Fruit fly (Drosophila melanogaster) whole organism, embryonic: Measurements from ENCODE around the gene Atg5.

Experiments
- Bgb ChIP-seq: fragments of 200-800 bp; sonication (Bioruptor generic); IDR thresholded peaks from 2 replicates; pipeline ENCODE4 v1.3.6; 2022; ENCODE audit warnings: missing biosample characterization, missing genetic modification characterization; ENCODE audit not compliant: partially characterized antibody
- CG11093 ChIP-seq: fragments of 200-800 bp; sonication (Bioruptor generic); IDR thresholded peaks from 3 replicates; pipeline ENCODE4 v1.3.6; 2022; ENCODE audit warnings: missing biosample characterization, missing genetic modification characterization
- CG11723 ChIP-seq: fragments of 200-800 bp; sonication (Bioruptor generic); optimal IDR thresholded peaks from 2 replicates; lab custom pipeline; 2017; ENCODE audit warnings: missing biosample characterization, mild to moderate bottlenecking, missing genetic modification characterization
- CG12391 ChIP-seq: fragments of 200-800 bp; sonication (Bioruptor generic); optimal IDR thresholded peaks from 3 replicates; lab custom pipeline; 2018; ENCODE audit warnings: missing biosample characterization, mild to moderate bottlenecking, missing genetic modification characterization, moderate library complexity
- CG17612 ChIP-seq: fragments of 200-800 bp; sonication (Bioruptor generic); IDR thresholded peaks from 2 replicates; pipeline ENCODE4 v1.3.6; 2022; ENCODE audit warnings: missing biosample characterization, missing genetic modification characterization
- CG17829 ChIP-seq: fragments of 200-800 bp; optimal IDR thresholded peaks from 2 replicates; lab custom pipeline; 2019; ENCODE audit warnings: missing biosample characterization, mild to moderate bottlenecking, missing genetic modification characterization, moderate library complexity
- CG18764 ChIP-seq: fragments of 200-800 bp; sonication (Bioruptor generic); optimal IDR thresholded peaks from 3 replicates; lab custom pipeline; 2016; ENCODE audit warnings: missing biosample characterization, missing genetic modification characterization
- CG2712 ChIP-seq: fragments of 200-800 bp; optimal IDR thresholded peaks from 3 replicates; lab custom pipeline; 2019; ENCODE audit warnings: missing biosample characterization, mild to moderate bottlenecking, missing genetic modification characterization, moderate library complexity
- CG30020 ChIP-seq: fragments of 200-800 bp; optimal IDR thresholded peaks from 2 replicates; lab custom pipeline; 2019; ENCODE audit warnings: missing biosample characterization, mild to moderate bottlenecking, missing genetic modification characterization, moderate library complexity
- CG3726 ChIP-seq: fragments of 200-800 bp; sonication (Bioruptor generic); IDR thresholded peaks from 3 replicates; pipeline ENCODE4, ENCODE4 v1.3.6; 2022; ENCODE audit warnings: missing biosample characterization, missing genetic modification characterization
- CG4404 ChIP-seq: fragments of 200-800 bp; sonication (Bioruptor generic); IDR thresholded peaks from 2 replicates; pipeline ENCODE4 v1.3.6; 2022; ENCODE audit warnings: missing biosample characterization, missing genetic modification characterization
- CG6683 ChIP-seq: fragments of 200-800 bp; sonication (Bioruptor generic); optimal IDR thresholded peaks from 2 replicates; lab custom pipeline; 2017; ENCODE audit warnings: missing biosample characterization, mild to moderate bottlenecking, missing genetic modification characterization, missing genetic modification reagents
- CG7271 ChIP-seq: fragments of 200-800 bp; sonication (Bioruptor generic); optimal IDR thresholded peaks from 2 replicates; lab custom pipeline; 2018; ENCODE audit warnings: missing biosample characterization, mild to moderate bottlenecking, missing genetic modification characterization, moderate library complexity
- CG7556 ChIP-seq: fragments of 200-800 bp; sonication (Bioruptor generic); optimal IDR thresholded peaks from 2 replicates; lab custom pipeline; 2017; ENCODE audit warnings: missing biosample characterization, mild to moderate bottlenecking, missing genetic modification characterization
- CG9215 ChIP-seq: fragments of 200-800 bp; sonication (Bioruptor generic); IDR thresholded peaks from 2 replicates; pipeline ENCODE4 v1.3.6; 2022; ENCODE audit warnings: missing biosample characterization, missing genetic modification characterization
- CHES-1-like ChIP-seq: fragments of 200-800 bp; sonication (Bioruptor generic); optimal IDR thresholded peaks from 2 replicates; lab custom pipeline; 2016; ENCODE audit warnings: missing biosample characterization, missing genetic modification characterization
- CTCF ChIP-seq: fragments of 200-800 bp; sonication (Bioruptor generic); optimal IDR thresholded peaks from 2 replicates; lab custom pipeline; 2017; ENCODE audit warnings: missing biosample characterization, mild to moderate bottlenecking, missing genetic modification characterization, moderate library complexity
- Dad ChIP-seq: fragments of 200-800 bp; sonication (Bioruptor generic); optimal IDR thresholded peaks from 3 replicates; lab custom pipeline; 2016; ENCODE audit warnings: missing biosample characterization, missing genetic modification characterization
- Deaf1 ChIP-seq: fragments of 200-800 bp; optimal IDR thresholded peaks from 3 replicates; lab custom pipeline; 2019; ENCODE audit warnings: missing biosample characterization, mild to moderate bottlenecking, missing genetic modification characterization, moderate library complexity
- Dip3 ChIP-seq: fragments of 200-800 bp; sonication (Bioruptor generic); optimal IDR thresholded peaks from 3 replicates; lab custom pipeline; 2016; ENCODE audit warnings: missing biosample characterization, missing genetic modification characterization
- Elba2 ChIP-seq: fragments of 200-800 bp; sonication (Bioruptor generic); optimal IDR thresholded peaks from 3 replicates; lab custom pipeline; 2016; ENCODE audit warnings: missing biosample characterization, missing genetic modification characterization
- Fer1 ChIP-seq: fragments of 200-800 bp; sonication (Bioruptor generic); optimal IDR thresholded peaks from 2 replicates; lab custom pipeline; 2017; ENCODE audit warnings: missing biosample characterization, mild to moderate bottlenecking, missing genetic modification characterization
- Fer3 ChIP-seq: fragments of 200-800 bp; sonication (Bioruptor generic); optimal IDR thresholded peaks from 2 replicates; lab custom pipeline; 2018; ENCODE audit warnings: missing biosample characterization, mild to moderate bottlenecking, missing genetic modification characterization, moderate library complexity
- Hr3 ChIP-seq: fragments of 200-800 bp; sonication (Bioruptor generic); optimal IDR thresholded peaks from 3 replicates; lab custom pipeline; 2016; ENCODE audit warnings: missing biosample characterization, missing genetic modification characterization
- MTF-1 ChIP-seq: fragments of 200-800 bp; sonication (Bioruptor generic); optimal IDR thresholded peaks from 2 replicates; lab custom pipeline; 2018; ENCODE audit warnings: missing biosample characterization, mild to moderate bottlenecking, missing genetic modification characterization, borderline replicate concordance
- Mrtf ChIP-seq: fragments of 200-800 bp; sonication (Bioruptor generic); IDR thresholded peaks from 3 replicates; pipeline ENCODE4 v1.3.6; 2022; ENCODE audit warnings: missing biosample characterization, missing genetic modification characterization
- NC2α ChIP-seq: fragments of 200-800 bp; sonication (Bioruptor generic); optimal IDR thresholded peaks from 2 replicates; lab custom pipeline; 2016; ENCODE audit warnings: missing biosample characterization, missing genetic modification characterization
- Nf-YC ChIP-seq: fragments of 200-800 bp; optimal IDR thresholded peaks from 3 replicates; lab custom pipeline; 2019; ENCODE audit warnings: missing biosample characterization, mild to moderate bottlenecking, missing genetic modification characterization, moderate library complexity
- Sox102F ChIP-seq: fragments of 200-800 bp; sonication (Bioruptor generic); optimal IDR thresholded peaks from 2 replicates; lab custom pipeline; 2018; ENCODE audit warnings: missing biosample characterization, mild to moderate bottlenecking, missing genetic modification characterization, moderate library complexity
- Taf1 ChIP-seq: fragments of 200-800 bp; sonication (Bioruptor generic); IDR thresholded peaks from 2 replicates; pipeline ENCODE4 v1.3.6; 2022; ENCODE audit warnings: missing biosample characterization, missing genetic modification characterization
- ab ChIP-seq: fragments of 200-800 bp; sonication (Bioruptor generic); optimal IDR thresholded peaks from 2 replicates; lab custom pipeline; 2016; ENCODE audit warnings: missing biosample characterization, missing genetic modification characterization
- az2 ChIP-seq: fragments of 200-800 bp; sonication (Bioruptor generic); optimal IDR thresholded peaks from 3 replicates; lab custom pipeline; 2016; ENCODE audit warnings: missing biosample characterization, missing genetic modification characterization
- bab2 ChIP-seq: fragments of 200-800 bp; sonication (Bioruptor generic); optimal IDR thresholded peaks from 2 replicates; lab custom pipeline; 2016; ENCODE audit warnings: missing biosample characterization, missing genetic modification characterization
- cad ChIP-seq: fragments of >200 bp; optimal IDR thresholded peaks from 2 replicates; lab custom pipeline; 2017; ENCODE audit warnings: missing biosample characterization, missing genetic modification characterization
- cas ChIP-seq: fragments of 200-800 bp; sonication (Bioruptor generic); IDR thresholded peaks from 2 replicates; pipeline ENCODE4 v1.3.6; 2022; ENCODE audit warnings: missing biosample characterization, missing genetic modification characterization
- emc ChIP-seq: fragments of 200-800 bp; sonication (Bioruptor generic); optimal IDR thresholded peaks from 2 replicates; lab custom pipeline; 2016; ENCODE audit warnings: missing biosample characterization, missing genetic modification characterization
- hth ChIP-seq: fragments of >200 bp; optimal IDR thresholded peaks from 2 replicates; lab custom pipeline; 2017; ENCODE audit warnings: inconsistent platforms
- jumu ChIP-seq: fragments of 200-800 bp; sonication (Bioruptor generic); optimal IDR thresholded peaks from 3 replicates; lab custom pipeline; 2016; ENCODE audit warnings: missing biosample characterization, missing genetic modification characterization
- kah ChIP-seq: fragments of 200-800 bp; sonication (Bioruptor generic); optimal IDR thresholded peaks from 2 replicates; lab custom pipeline; 2018; ENCODE audit warnings: missing biosample characterization, mild to moderate bottlenecking, missing genetic modification characterization
- klu ChIP-seq: fragments of 200-800 bp; sonication (Bioruptor generic); IDR thresholded peaks from 2 replicates; pipeline ENCODE4 v1.3.6; 2022; ENCODE audit warnings: missing biosample characterization, missing genetic modification characterization
- knrl ChIP-seq: fragments of 200-800 bp; sonication (Bioruptor generic); IDR thresholded peaks from 3 replicates; pipeline ENCODE4 v1.3.6; 2022; ENCODE audit warnings: missing biosample characterization, missing genetic modification characterization; ENCODE audit not compliant: partially characterized antibody
- mld ChIP-seq: fragments of 200-800 bp; sonication (Bioruptor generic); IDR thresholded peaks from 3 replicates; pipeline ENCODE4 v1.3.6; 2022; ENCODE audit warnings: missing biosample characterization, missing genetic modification characterization; ENCODE audit not compliant: partially characterized antibody
- oc ChIP-seq: fragments of 200-800 bp; sonication (Bioruptor generic); optimal IDR thresholded peaks from 2 replicates; lab custom pipeline; 2018; ENCODE audit warnings: missing biosample characterization, mild to moderate bottlenecking, missing genetic modification characterization, moderate library complexity
- phol ChIP-seq: fragments of 200-800 bp; sonication (Bioruptor generic); optimal IDR thresholded peaks from 3 replicates; lab custom pipeline; 2018; ENCODE audit warnings: missing biosample characterization, mild to moderate bottlenecking, missing genetic modification characterization, moderate library complexity
- rib ChIP-seq: fragments of 200-800 bp; sonication (Bioruptor generic); IDR thresholded peaks from 2 replicates; pipeline ENCODE4 v1.3.6; 2022; ENCODE audit warnings: missing biosample characterization, missing genetic modification characterization
- row ChIP-seq: fragments of 200-800 bp; sonication (Bioruptor generic); IDR thresholded peaks from 3 replicates; pipeline ENCODE4 v1.3.6; 2022; ENCODE audit warnings: missing biosample characterization, missing genetic modification characterization
- sima ChIP-seq: fragments of 200-800 bp; sonication (Bioruptor generic); optimal IDR thresholded peaks from 2 replicates; lab custom pipeline; 2016; ENCODE audit warnings: missing biosample characterization, missing genetic modification characterization
- tgo ChIP-seq: fragments of 200-800 bp; sonication (Bioruptor generic); IDR thresholded peaks from 3 replicates; pipeline ENCODE4 v1.3.6; 2022; ENCODE audit warnings: missing biosample characterization, missing genetic modification characterization
- ttk ChIP-seq: fragments of 200-800 bp; sonication (Bioruptor generic); IDR thresholded peaks from 2 replicates; pipeline ENCODE4 v2.1.2; 2022; ENCODE audit warnings: missing biosample characterization, missing genetic modification characterization
- vfl ChIP-seq: fragments of 200-800 bp; sonication (Bioruptor generic); optimal IDR thresholded peaks from 2 replicates; lab custom pipeline; 2016; ENCODE audit warnings: missing biosample characterization, missing genetic modification characterization
- vnd ChIP-seq: fragments of 200-800 bp; sonication (Bioruptor generic); IDR thresholded peaks from 3 replicates; pipeline ENCODE4 v1.3.6; 2022; ENCODE audit warnings: missing biosample characterization, missing genetic modification characterization; ENCODE audit not compliant: partially characterized antibody
- zf30C ChIP-seq: fragments of 200-800 bp; sonication (Bioruptor generic); optimal IDR thresholded peaks from 3 replicates; lab custom pipeline; 2018; ENCODE audit warnings: missing biosample characterization, mild to moderate bottlenecking, missing genetic modification characterization

The Atg5 gene

DNA sequence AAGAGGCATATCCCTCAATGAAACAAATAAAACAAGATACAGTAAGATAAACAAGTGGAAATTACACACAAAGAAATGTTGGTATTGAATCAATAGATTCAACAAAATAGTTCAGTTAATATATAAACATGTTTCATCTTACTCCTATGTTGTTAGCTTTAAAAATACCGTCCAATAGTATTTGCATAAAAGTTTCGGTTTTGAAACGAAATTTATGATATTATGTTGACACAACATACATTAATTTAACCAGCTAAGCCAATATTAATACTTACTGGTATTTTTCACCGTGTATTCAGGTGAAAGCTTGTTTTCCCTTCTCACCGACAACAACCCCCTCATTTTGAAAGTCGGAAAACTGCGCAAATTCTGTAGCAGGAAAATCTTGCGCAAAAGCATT, 15.0 kb upstream of the Atg5 start (continued):
- TF ChIP-seq Nf-YC (tag; lab: Kevin White, UChicago), result peak; percentile 36
- TF ChIP-seq ttk (GFP tag; lab: Robert Waterston, UW), result no peak; the same call in 1 of the 2 replicates
- peak; percentile 77 for TF ChIP-seq Fer3 (tag; lab: Kevin White, UChicago)
- no peak for TF ChIP-seq CG3726 (GFP tag; lab: Robert Waterston, UW)
- TF ChIP-seq jumu (GFP tag; lab: Kevin White, UChicago), result peak; percentile 35
- TF ChIP-seq Fer1 (GFP tag; lab: Kevin White, UChicago), result peak; percentile 76
- TF ChIP-seq CG11093 (GFP tag; lab: Robert Waterston, UW), result 0 out of 3 replicates have a peak, but pooled peaks have one; percentile 35
- TF ChIP-seq kah (GFP tag; lab: Kevin White, UChicago), result peak; percentile 37
- no peak for TF ChIP-seq Dip3 (GFP tag; lab: Kevin White, UChicago)
- peak; percentile 36 for TF ChIP-seq CG7271 (tag; lab: Kevin White, UChicago)
- TF ChIP-seq az2 (GFP tag; lab: Kevin White, UChicago), result peak; percentile 61
- peak; percentile 74 for TF ChIP-seq row (GFP tag; lab: Robert Waterston, UW)
- no peak for TF ChIP-seq CTCF (GFP tag; lab: Kevin White, UChicago)
- TF ChIP-seq Sox102F (GFP tag; lab: Kevin White, UChicago), result peak; percentile 80
- no peak for TF ChIP-seq Dad (GFP tag; lab: Kevin White, UChicago)
- TF ChIP-seq CG7556 (GFP tag; lab: Kevin White, UChicago), result peak; percentile 71
- peak; percentile 24; the same call in 1 of the 2 replicates for TF ChIP-seq cas
- no peak for TF ChIP-seq ab
- peak; percentile 76 for TF ChIP-seq oc (tag; lab: Kevin White, UChicago)
- peak; percentile 17 for TF ChIP-seq vfl (GFP tag; lab: Kevin White, UChicago)
- TF ChIP-seq emc (GFP tag; lab: Kevin White, UChicago), result no peak
- TF ChIP-seq CG30020 (tag; lab: Kevin White, UChicago), result peak; percentile 12
- TF ChIP-seq Hr3 (GFP tag; lab: Kevin White, UChicago), result peak; percentile 46
- peak; percentile 52 for TF ChIP-seq CG6683 (GFP tag; lab: Kevin White, UChicago)
- TF ChIP-seq vnd (GFP tag; lab: Robert Waterston, UW), result no peak
- TF ChIP-seq CG11723 (GFP tag; lab: Kevin White, UChicago), result peak; percentile 37
- 0 out of 2 replicates have a peak, but pooled peaks have one; percentile 13 for TF ChIP-seq Taf1 (GFP tag; lab: Robert Waterston, UW)
- TF ChIP-seq mld (GFP tag; lab: Robert Waterston, UW), result no peak
- TF ChIP-seq phol (tag; lab: Kevin White, UChicago), result peak; percentile 64
- TF ChIP-seq sima (GFP tag; lab: Kevin White, UChicago), result no peak
- TF ChIP-seq MTF-1 (GFP tag; lab: Kevin White, UChicago), result peak; percentile 26
- no peak for TF ChIP-seq CG17612 (GFP tag; lab: Robert Waterston, UW)
- TF ChIP-seq Elba2 (GFP tag; lab: Kevin White, UChicago), result no peak
- TF ChIP-seq NC2α, result peak; percentile 23
- TF ChIP-seq Deaf1 (tag; lab: Kevin White, UChicago), result peak; percentile 32
- 0 out of 3 replicates have a peak, but pooled peaks have one; percentile 42 for TF ChIP-seq Mrtf (GFP tag; lab: Robert Waterston, UW)
- TF ChIP-seq bab2, result peak; percentile 62
- TF ChIP-seq rib (GFP tag; lab: Robert Waterston, UW), result 0 out of 2 replicates have a peak, but pooled peaks have one; percentile 26
- TF ChIP-seq zf30C (GFP tag; lab: Kevin White, UChicago), result peak; percentile 58
- TF ChIP-seq CG2712 (tag; lab: Kevin White, UChicago), result peak; percentile 70
- TF ChIP-seq Bgb (GFP tag; lab: Robert Waterston, UW), result no peak
- no peak for TF ChIP-seq cad
- TF ChIP-seq klu (GFP tag; lab: Robert Waterston, UW), result peak; percentile 36; the same call in 1 of the 2 replicates
- peak; percentile 34 for TF ChIP-seq CG18764 (GFP tag; lab: Kevin White, UChicago)
- peak; percentile 34; the same call in 1 of the 3 replicates for TF ChIP-seq tgo (GFP tag; lab: Robert Waterston, UW)
- TF ChIP-seq CG12391, result peak; percentile 68
- TF ChIP-seq hth (lab: Kevin White, UChicago), result no peak
- TF ChIP-seq CHES-1-like (GFP tag; lab: Kevin White, UChicago), result peak; percentile 55
- peak; percentile 22; the same call in 1 of the 2 replicates for TF ChIP-seq CG9215 (GFP tag; lab: Robert Waterston, UW)
- peak; percentile 48 for TF ChIP-seq CG17829 (tag; lab: Kevin White, UChicago)
- TF ChIP-seq knrl (GFP tag; lab: Robert Waterston, UW), result no peak
- TF ChIP-seq CG4404 (GFP tag; lab: Robert Waterston, UW), result no peak
